Worm (Caenorhabditis elegans): ENCODE data around the gene mrp-5.

Gene mrp-5

ce11 chrX:14894380-14894779, 51.7 kb downstream of the mrp-5 start:
- no peak for TF ChIP-seq C04F5.9 (tag; optimal IDR thresholded peaks at IDR 0.05)
- peak; percentile 68 for TF ChIP-seq nhr-90 (tag; optimal IDR thresholded peaks at IDR 0.05; ENCODE audit: poor library complexity)
- TF ChIP-seq hpl-2 (GFP tag; optimal IDR thresholded peaks at IDR 0.05), result no peak
- TF ChIP-seq ztf-11 (tag; optimal IDR thresholded peaks at IDR 0.05), result no peak
- no peak for TF ChIP-seq mef-2 (tag; optimal IDR thresholded peaks at IDR 0.05)
- TF ChIP-seq nhr-20 (tag; optimal IDR thresholded peaks at IDR 0.05), result peak; percentile 76
- no peak for TF ChIP-seq sptf-1 (tag; optimal IDR thresholded peaks at IDR 0.05)
- TF ChIP-seq aly-2 (tag; optimal IDR thresholded peaks at IDR 0.05), result no peak
- no peak for TF ChIP-seq aha-1 (tag; optimal IDR thresholded peaks at IDR 0.05)
- TF ChIP-seq tlp-1 (tag; optimal IDR thresholded peaks at IDR 0.05), result no peak
- no peak for TF ChIP-seq unc-86 (tag; optimal IDR thresholded peaks at IDR 0.05)
- no peak for TF ChIP-seq fkh-8 (tag; optimal IDR thresholded peaks at IDR 0.05)
- TF ChIP-seq snu-23 (GFP tag; optimal IDR thresholded peaks at IDR 0.05), result peak; percentile 57
- no peak for TF ChIP-seq vab-15 (tag; optimal IDR thresholded peaks at IDR 0.05)
- TF ChIP-seq hlh-17 (GFP tag; optimal IDR thresholded peaks at IDR 0.05; ENCODE audit: borderline replicate concordance), result no peak
- no peak for TF ChIP-seq ceh-63 (GFP tag; optimal IDR thresholded peaks at IDR 0.05)
- TF ChIP-seq ceh-8 (GFP tag; optimal IDR thresholded peaks at IDR 0.05), result no peak
- TF ChIP-seq lsy-2 (tag; optimal IDR thresholded peaks at IDR 0.05), result peak in 1 of 2 experiments; percentile 12
- peak; percentile 50 for TF ChIP-seq blmp-1 (tag; optimal IDR thresholded peaks at IDR 0.05)
- no peak for TF ChIP-seq jun-1 (tag; optimal IDR thresholded peaks at IDR 0.05)
- TF ChIP-seq lin-14 (GFP tag; optimal IDR thresholded peaks at IDR 0.05), result peak; percentile 46
- TF ChIP-seq xbp-1 (tag; optimal IDR thresholded peaks at IDR 0.05), result no peak
- no peak for TF ChIP-seq ets-5 (GFP tag; IDR thresholded peaks at IDR 0.05)
- no peak for TF ChIP-seq ama-1 (optimal IDR thresholded peaks at IDR 0.05)
- no peak for TF ChIP-seq ceh-90 (tag; optimal IDR thresholded peaks at IDR 0.05)
- TF ChIP-seq unc-62 (GFP tag; optimal IDR thresholded peaks at IDR 0.05), result no peak
- TF ChIP-seq unc-130 (tag; optimal IDR thresholded peaks at IDR 0.05), result peak; percentile 66
- TF ChIP-seq ceh-82 (tag; optimal IDR thresholded peaks at IDR 0.05), result no peak
- no peak for TF ChIP-seq zag-1 (tag; optimal IDR thresholded peaks at IDR 0.05)
- no peak for TF ChIP-seq alr-1 (tag; optimal IDR thresholded peaks at IDR 0.05; ENCODE audit: borderline replicate concordance)
- no peak for TF ChIP-seq C16A3.4 (tag; optimal IDR thresholded peaks at IDR 0.05)
- no peak for TF ChIP-seq pqm-1 (tag; optimal IDR thresholded peaks at IDR 0.05)
- TF ChIP-seq grh-1 (GFP tag; IDR thresholded peaks at IDR 0.05), result no peak
- TF ChIP-seq nhr-237 (tag; optimal IDR thresholded peaks at IDR 0.05), result no peak
- no peak for TF ChIP-seq swsn-7 (tag; optimal IDR thresholded peaks at IDR 0.05)
- no peak for TF ChIP-seq dsc-1 (tag; optimal IDR thresholded peaks at IDR 0.05)
- no peak for TF ChIP-seq ces-1 (GFP tag; optimal IDR thresholded peaks at IDR 0.05)
- peak; percentile 56 for TF ChIP-seq tbx-2 (tag; optimal IDR thresholded peaks at IDR 0.05)
- no peak for TF ChIP-seq unc-98 (GFP tag; IDR thresholded peaks at IDR 0.05)
- no peak for TF ChIP-seq lin-39 (tag; optimal IDR thresholded peaks at IDR 0.05)
- TF ChIP-seq nhr-19 (GFP tag; conservative IDR thresholded peaks at IDR 0.05), result peak; percentile 46
- TF ChIP-seq pax-3 (tag; optimal IDR thresholded peaks at IDR 0.05), result no peak
- no peak for TF ChIP-seq lin-13 (GFP tag; optimal IDR thresholded peaks at IDR 0.05)
- TF ChIP-seq skn-1 (tag; optimal IDR thresholded peaks at IDR 0.05), result no peak
- no peak for TF ChIP-seq hlh-4 (tag; optimal IDR thresholded peaks at IDR 0.05)
- TF ChIP-seq ztf-4 (tag; optimal IDR thresholded peaks at IDR 0.05), result no peak
- peak; percentile 29 for TF ChIP-seq lir-3 (tag; optimal IDR thresholded peaks at IDR 0.05; ENCODE audit: poor library complexity)
- no peak for TF ChIP-seq snpc-4 (tag; optimal IDR thresholded peaks at IDR 0.05)
- TF ChIP-seq egl-13 (tag; optimal IDR thresholded peaks at IDR 0.05), result no peak
- TF ChIP-seq pag-3 (tag; optimal IDR thresholded peaks at IDR 0.05; ENCODE audit: borderline replicate concordance, insufficient read depth), result no peak
- no peak for TF ChIP-seq efl-1 (optimal IDR thresholded peaks at IDR 0.05)
- TF ChIP-seq efl-1 (GFP tag; optimal IDR thresholded peaks at IDR 0.05 in 1 of 2), result no peak
- no peak for TF ChIP-seq dpl-1 (GFP tag; optimal IDR thresholded peaks at IDR 0.05)
- no peak for TF ChIP-seq sox-4 (tag; optimal IDR thresholded peaks at IDR 0.05)
- no peak for TF ChIP-seq nhr-28 (tag; optimal IDR thresholded peaks at IDR 0.05)
